Worm (Caenorhabditis elegans) whole organism, L3 larva: ENCODE results near the gene dnc-1.
A peak's percentile ranks its signal among the peaks of the same experiment; 100 is the strongest.

ENCODE experiments used
- ama-1 ChIP-seq: fragments of 150-350 bp; optimal IDR thresholded peaks from 2 replicates; lab custom pipeline; 2018
- hmg-11 ChIP-seq: sonication (generic microtip); optimal IDR thresholded peaks from 2 replicates; lab custom pipeline; 2016; ENCODE audit warnings: missing genetic modification characterization, missing compliant biosample characterization
- jun-1 ChIP-seq: fragments of 150-350 bp; optimal IDR thresholded peaks from 2 replicates; lab custom pipeline; 2014; ENCODE audit warnings: missing biosample characterization, missing genetic modification reagents, missing genetic modification characterization
- lsy-12 ChIP-seq: sonication (generic microtip); optimal IDR thresholded peaks from 2 replicates; lab custom pipeline; 2016; ENCODE audit warnings: mild to moderate bottlenecking, missing genetic modification characterization, missing compliant biosample characterization
- nhr-237 ChIP-seq: fragments of 150-350 bp; optimal IDR thresholded peaks from 2 replicates; lab custom pipeline; 2014; ENCODE audit warnings: missing biosample characterization, missing genetic modification characterization
- pha-4 ChIP-seq: fragments of 150-350 bp; optimal IDR thresholded peaks from 2 replicates; lab custom pipeline; 2014; ENCODE audit warnings: missing biosample characterization, missing genetic modification reagents, missing genetic modification characterization
- unc-62 ChIP-seq: fragments of 150-350 bp; sonication (generic microtip); optimal IDR thresholded peaks from 4 replicates; lab custom pipeline; 2014; ENCODE audit warnings: missing biosample characterization, missing genetic modification reagents, missing genetic modification characterization
- ztf-4 ChIP-seq: fragments of 150-350 bp; optimal IDR thresholded peaks from 2 replicates; lab custom pipeline; 2014; ENCODE audit warnings: missing biosample characterization, missing genetic modification characterization

DNA sequence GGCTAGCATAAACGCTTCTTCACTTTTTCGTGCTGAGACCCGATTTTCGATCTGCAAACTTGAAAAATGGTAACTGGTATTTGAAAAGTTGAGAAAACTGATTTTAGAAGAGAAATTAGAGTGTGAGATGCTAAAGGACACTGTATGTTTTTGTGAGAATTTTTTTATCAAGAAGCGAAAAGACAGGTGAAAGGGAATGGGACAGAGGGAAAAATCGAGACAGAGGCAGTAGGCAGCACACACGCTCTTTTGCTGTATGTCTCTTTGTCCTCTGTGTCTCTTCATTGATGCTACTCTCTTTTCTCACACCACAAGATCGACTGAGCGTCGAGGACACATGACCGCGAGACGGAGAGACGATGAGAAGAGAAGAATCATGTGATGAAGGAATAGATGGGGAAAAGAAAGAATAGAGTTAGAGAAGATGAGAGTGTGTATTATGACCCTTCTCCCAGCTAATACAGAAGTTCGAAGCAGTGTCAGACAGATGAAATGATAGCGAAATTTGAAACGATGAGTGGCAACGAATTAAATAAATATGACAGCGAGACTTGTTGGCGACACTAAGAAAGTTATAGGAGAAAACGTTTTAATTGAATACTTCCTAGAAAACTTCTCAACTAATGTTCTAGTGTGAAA lies 3.0 kb upstream of the dnc-1 start, which contains the start of gene lgg-2:
- peak; percentile 95 for TF ChIP-seq pha-4 (tag; lab: Kevin White, UChicago)
- TF ChIP-seq nhr-237 (tag; lab: Kevin White, UChicago) = no peak
- peak; percentile 95 for TF ChIP-seq jun-1
- peak; percentile 78 for TF ChIP-seq hmg-11 (tag; lab: Kevin White, UChicago)
- peak; percentile 73 for TF ChIP-seq ama-1 (lab: Kevin White, UChicago)
- TF ChIP-seq unc-62 (GFP tag; lab: Kevin White, UChicago) = peak; percentile 94
- peak; percentile 93 for TF ChIP-seq ztf-4 (tag; lab: Kevin White, UChicago)
- peak; percentile 94 for TF ChIP-seq lsy-12 (tag; lab: Kevin White, UChicago)
